Worm (Caenorhabditis elegans): Measurements from ENCODE around the gene htz-1.

Gene htz-1

ce11 chrIV:4470885-4471772 lies 25.1 kb downstream of the htz-1 start (continued):
- 0 out of 2 replicates have a peak, but pooled peaks have one; percentile 11 for TF ChIP-seq saeg-2 (GFP tag; IDR thresholded peaks at IDR 0.05)
- 0 out of 2 replicates have a peak, but pooled peaks have one; percentile 17 for TF ChIP-seq Y48G9A.11 (GFP tag; IDR thresholded peaks at IDR 0.05)
- 0 out of 2 replicates have a peak, but pooled peaks have one; percentile 27 for TF ChIP-seq T26A8.4 (GFP tag; IDR thresholded peaks at IDR 0.05)
- TF ChIP-seq nhr-102 (tag; optimal IDR thresholded peaks at IDR 0.05): no peak
- peak; percentile 47; the same call in 1 of the 2 replicates for TF ChIP-seq ZK337.2 (GFP tag; IDR thresholded peaks at IDR 0.05)
- peak; percentile 15 for TF ChIP-seq unc-130 (GFP tag; optimal IDR thresholded peaks at IDR 0.05)
- no peak for TF ChIP-seq snpc-1.2 (GFP tag; IDR thresholded peaks at IDR 0.05)
- no peak for TF ChIP-seq spr-1 (tag; optimal IDR thresholded peaks at IDR 0.05)
- no peak for TF ChIP-seq dve-1 (tag; optimal IDR thresholded peaks at IDR 0.05; ENCODE audit: insufficient read depth)
- TF ChIP-seq jun-1 (tag; optimal IDR thresholded peaks at IDR 0.05): no peak
- TF ChIP-seq mxl-3 (GFP tag; optimal IDR thresholded peaks at IDR 0.05): peak; percentile 76
- TF ChIP-seq arid-1 (GFP tag; conservative IDR thresholded peaks at IDR 0.05): peak; percentile 74
- TF ChIP-seq fos-1 (tag; optimal IDR thresholded peaks at IDR 0.05): no peak
- no peak for TF ChIP-seq ztf-11 (tag; optimal IDR thresholded peaks at IDR 0.05)
- no peak for TF ChIP-seq tag-97 (GFP tag; IDR thresholded peaks at IDR 0.05)
- TF ChIP-seq unc-39 (tag; optimal IDR thresholded peaks at IDR 0.05): no peak
- TF ChIP-seq aha-1 (tag): peak; percentile 99
- TF ChIP-seq aly-2 (tag; optimal IDR thresholded peaks at IDR 0.05): no peak
- TF ChIP-seq zfp-2 (tag; optimal IDR thresholded peaks at IDR 0.05): no peak
- TF ChIP-seq F49E8.2 (tag; optimal IDR thresholded peaks at IDR 0.05; ENCODE audit: borderline replicate concordance): no peak
- peak; percentile 14 for TF ChIP-seq mep-1 (tag; optimal IDR thresholded peaks at IDR 0.05)
- TF ChIP-seq daf-8 (GFP tag; IDR thresholded peaks at IDR 0.05): no peak
- peak; percentile 89 for TF ChIP-seq hlh-30 (tag; optimal IDR thresholded peaks at IDR 0.05; ENCODE audit: insufficient read depth)
- TF ChIP-seq lin-29 (GFP tag; IDR thresholded peaks at IDR 0.05): 0 out of 2 replicates have a peak, but pooled peaks have one; percentile 9
- no peak for TF ChIP-seq vab-7 (GFP tag; IDR thresholded peaks at IDR 0.05)
- TF ChIP-seq madf-5 (GFP tag; IDR thresholded peaks at IDR 0.05): 0 out of 4 replicates have a peak, but pooled peaks of 1 of the 2 experiments have one; percentile 5
- TF ChIP-seq D1046.2 (GFP tag; IDR thresholded peaks at IDR 0.05): no peak; the same call in 1 of the 2 replicates
- no peak for TF ChIP-seq mdt-29 (GFP tag; IDR thresholded peaks at IDR 0.05)
- TF ChIP-seq ceh-32 (tag; optimal IDR thresholded peaks at IDR 0.05; ENCODE audit: poor library complexity): no peak
- peak; percentile 92 for TF ChIP-seq set-16 (GFP tag; IDR thresholded peaks at IDR 0.05)
- TF ChIP-seq lin-15B (tag; optimal IDR thresholded peaks at IDR 0.05): no peak
- peak; percentile 18 for TF ChIP-seq rbr-2 (tag; optimal IDR thresholded peaks at IDR 0.05)
- TF ChIP-seq ama-1 (optimal IDR thresholded peaks at IDR 0.05): peak; percentile 32
- TF ChIP-seq mxl-2 (GFP tag; conservative IDR thresholded peaks at IDR 0.05): peak; percentile 65; the same call in 1 of the 2 replicates
- no peak for TF ChIP-seq lir-3 (tag; optimal IDR thresholded peaks at IDR 0.05)
- TF ChIP-seq nhr-11 (tag; optimal IDR thresholded peaks at IDR 0.05): no peak
- peak; percentile 7 for TF ChIP-seq T20F7.1 (GFP tag; optimal IDR thresholded peaks at IDR 0.05)
- peak; percentile 56 for TF ChIP-seq dpl-1 (GFP tag; optimal IDR thresholded peaks at IDR 0.05)
- peak; percentile 51 for TF ChIP-seq nhr-77 (tag; optimal IDR thresholded peaks at IDR 0.05)
- TF ChIP-seq F10B5.3 (tag; optimal IDR thresholded peaks at IDR 0.05): no peak
- TF ChIP-seq egl-43 (GFP tag; IDR thresholded peaks at IDR 0.05): peak; percentile 59; the same call in 1 of the 2 replicates

Measured in whole organism, L4 larva.